Fruit fly (Drosophila melanogaster) whole organism, prepupa: ENCODE results near the gene Dph5.

Experiments
- Blimp-1 ChIP-seq: fragments of 200-800 bp; sonication (Bioruptor generic); optimal IDR thresholded peaks from 3 replicates; lab custom pipeline; 2017; ENCODE audit warnings: missing biosample characterization, missing genetic modification characterization, mild to moderate bottlenecking, moderate library complexity, missing genetic modification reagents
- CG10631 ChIP-seq: fragments of 200-800 bp; sonication (Bioruptor generic); optimal IDR thresholded peaks from 2 replicates; lab custom pipeline; 2016; ENCODE audit warnings: missing biosample characterization, missing genetic modification characterization
- CG10669 ChIP-seq: fragments of 200-800 bp; sonication (Bioruptor generic); optimal IDR thresholded peaks from 3 replicates; lab custom pipeline; 2018; ENCODE audit warnings: missing biosample characterization, mild to moderate bottlenecking, missing genetic modification characterization, moderate library complexity
- CG11762 ChIP-seq: fragments of 200-800 bp; sonication (Bioruptor generic); optimal IDR thresholded peaks from 3 replicates; lab custom pipeline; 2016; ENCODE audit warnings: missing biosample characterization, missing genetic modification characterization; ENCODE audit not compliant: insufficient read depth
- CG11902 ChIP-seq: fragments of 200-800 bp; sonication (Bioruptor generic); optimal IDR thresholded peaks from 3 replicates; lab custom pipeline; 2016; ENCODE audit warnings: missing biosample characterization, missing genetic modification characterization
- CG1621 ChIP-seq: fragments of 200-800 bp; sonication (Bioruptor generic); optimal IDR thresholded peaks from 3 replicates; lab custom pipeline; 2018; ENCODE audit warnings: missing biosample characterization, mild to moderate bottlenecking, missing genetic modification characterization
- CG16779 ChIP-seq: fragments of 200-800 bp; sonication (Bioruptor generic); optimal IDR thresholded peaks from 3 replicates; lab custom pipeline; 2017; ENCODE audit warnings: missing biosample characterization, mild to moderate bottlenecking, missing genetic modification characterization
- CG3032 ChIP-seq: fragments of 200-800 bp; optimal IDR thresholded peaks from 2 replicates; lab custom pipeline; 2019; ENCODE audit warnings: missing biosample characterization, mild to moderate bottlenecking, missing genetic modification characterization, moderate library complexity
- CG31627 ChIP-seq: fragments of 200-800 bp; sonication (Bioruptor generic); optimal IDR thresholded peaks from 3 replicates; lab custom pipeline; 2016; ENCODE audit warnings: missing biosample characterization, missing genetic modification characterization
- CG32006 ChIP-seq: fragments of 200-800 bp; sonication (Bioruptor generic); optimal IDR thresholded peaks from 3 replicates; lab custom pipeline; 2017; ENCODE audit warnings: missing biosample characterization, mild to moderate bottlenecking, missing genetic modification characterization
- CG34406 ChIP-seq: fragments of 200-800 bp; sonication (Bioruptor generic); optimal IDR thresholded peaks from 3 replicates; lab custom pipeline; 2016; ENCODE audit warnings: missing biosample characterization, missing genetic modification characterization
- CG3919 ChIP-seq: fragments of 200-800 bp; sonication (Bioruptor generic); optimal IDR thresholded peaks from 3 replicates; lab custom pipeline; 2016; ENCODE audit warnings: missing biosample characterization, missing genetic modification characterization
- CG4318 ChIP-seq: fragments of 200-800 bp; sonication (Bioruptor generic); optimal IDR thresholded peaks from 3 replicates; lab custom pipeline; 2017; ENCODE audit warnings: missing biosample characterization, mild to moderate bottlenecking, missing genetic modification characterization
- CG6808 ChIP-seq: fragments of 200-800 bp; sonication (Bioruptor generic); optimal IDR thresholded peaks from 3 replicates; lab custom pipeline; 2017; ENCODE audit warnings: missing biosample characterization, missing genetic modification characterization, mild to moderate bottlenecking, moderate library complexity, missing genetic modification reagents
- CG8119 ChIP-seq: fragments of 200-800 bp; sonication (Bioruptor generic); IDR thresholded peaks from 3 replicates; pipeline ENCODE4 v1.3.6; 2022; ENCODE audit warnings: missing biosample characterization, missing genetic modification characterization
- CG8319 ChIP-seq: fragments of 200-800 bp; sonication (Bioruptor generic); optimal IDR thresholded peaks from 3 replicates; lab custom pipeline; 2016; ENCODE audit warnings: missing biosample characterization, missing genetic modification characterization
- CG8632 ChIP-seq: fragments of 200-800 bp; sonication (Bioruptor generic); optimal IDR thresholded peaks from 3 replicates; lab custom pipeline; 2016; ENCODE audit warnings: missing biosample characterization, missing genetic modification characterization
- CG9139 ChIP-seq: fragments of 200-800 bp; sonication (Bioruptor generic); optimal IDR thresholded peaks from 3 replicates; lab custom pipeline; 2017; ENCODE audit warnings: missing biosample characterization, mild to moderate bottlenecking, missing genetic modification characterization
- Eip75B ChIP-seq: fragments of 200-800 bp; sonication (Bioruptor generic); optimal IDR thresholded peaks from 3 replicates; lab custom pipeline; 2016; ENCODE audit warnings: missing biosample characterization, missing genetic modification characterization
- Eip78C ChIP-seq: fragments of 200-800 bp; sonication (Bioruptor generic); peaks from one replicate; lab custom pipeline; 2016; ENCODE audit warnings: missing biosample characterization, missing genetic modification characterization
- Ets21C ChIP-seq: fragments of 200-800 bp; sonication (Bioruptor generic); optimal IDR thresholded peaks from 3 replicates; lab custom pipeline; 2016; ENCODE audit warnings: missing biosample characterization, missing genetic modification characterization
- Ets96B ChIP-seq: fragments of 200-800 bp; optimal IDR thresholded peaks from 2 replicates; lab custom pipeline; 2019; ENCODE audit warnings: missing biosample characterization, mild to moderate bottlenecking, missing genetic modification characterization, moderate library complexity
- Gug ChIP-seq: fragments of 200-800 bp; sonication (Bioruptor generic); IDR thresholded peaks from 2 replicates; pipeline ENCODE4 v1.3.6; 2022; ENCODE audit warnings: missing biosample characterization, missing genetic modification characterization
- Hr38 ChIP-seq: sonication (Bioruptor generic); optimal IDR thresholded peaks from 2 replicates; lab custom pipeline; 2016; ENCODE audit warnings: missing biosample characterization, missing genetic modification characterization
- Hr39 ChIP-seq: fragments of 200-800 bp; sonication (Bioruptor generic); optimal IDR thresholded peaks from 2 replicates; lab custom pipeline; 2016; ENCODE audit warnings: missing biosample characterization, missing genetic modification characterization
- Hr4 ChIP-seq: fragments of 200-800 bp; sonication (Bioruptor generic); optimal IDR thresholded peaks from 3 replicates; lab custom pipeline; 2016; ENCODE audit warnings: missing biosample characterization, missing genetic modification characterization
- Lpt ChIP-seq: fragments of 200-800 bp; sonication (Bioruptor generic); optimal IDR thresholded peaks from 3 replicates; lab custom pipeline; 2016; ENCODE audit warnings: missing biosample characterization, missing genetic modification characterization
- Met ChIP-seq: fragments of 200-800 bp; sonication (Bioruptor generic); optimal IDR thresholded peaks from 3 replicates; lab custom pipeline; 2016; ENCODE audit warnings: missing biosample characterization, missing genetic modification characterization
- OdsH ChIP-seq: fragments of 200-800 bp; sonication (Bioruptor generic); optimal IDR thresholded peaks from 3 replicates; lab custom pipeline; 2016; ENCODE audit warnings: missing biosample characterization, missing genetic modification characterization
- Smox ChIP-seq: fragments of 200-800 bp; sonication (Bioruptor generic); optimal IDR thresholded peaks from 3 replicates; lab custom pipeline; 2016; ENCODE audit warnings: missing biosample characterization, missing genetic modification characterization
- Sox102F ChIP-seq: fragments of 200-800 bp; sonication (Bioruptor generic); optimal IDR thresholded peaks from 2 replicates; lab custom pipeline; 2016; ENCODE audit warnings: missing biosample characterization, mild to moderate bottlenecking, missing genetic modification characterization
- Sox14 ChIP-seq: fragments of 200-800 bp; sonication (Bioruptor generic); optimal IDR thresholded peaks from 3 replicates; lab custom pipeline; 2016; ENCODE audit warnings: missing biosample characterization, missing genetic modification characterization
- Sox15 ChIP-seq: fragments of 200-800 bp; sonication (Bioruptor generic); optimal IDR thresholded peaks from 3 replicates; lab custom pipeline; 2016; ENCODE audit warnings: missing biosample characterization, missing genetic modification characterization
- cyc ChIP-seq: fragments of 200-800 bp; sonication (Bioruptor generic); optimal IDR thresholded peaks from 3 replicates; lab custom pipeline; 2016; ENCODE audit warnings: missing biosample characterization, missing genetic modification characterization
- dac ChIP-seq: fragments of 200-800 bp; sonication (Bioruptor generic); optimal IDR thresholded peaks from 2 replicates; lab custom pipeline; 2017; ENCODE audit warnings: missing biosample characterization, mild to moderate bottlenecking, missing genetic modification characterization
- dsx ChIP-seq: fragments of 200-800 bp; optimal IDR thresholded peaks from 3 replicates; lab custom pipeline; 2019; ENCODE audit warnings: missing biosample characterization, mild to moderate bottlenecking, missing genetic modification characterization, moderate library complexity; ENCODE audit not compliant: poor library complexity, severe bottlenecking
- eg ChIP-seq: fragments of 200-800 bp; sonication (Bioruptor generic); IDR thresholded peaks from 3 replicates; pipeline ENCODE4 v1.3.6; 2022; ENCODE audit warnings: missing biosample characterization, missing genetic modification characterization
- esn ChIP-seq: fragments of 200-800 bp; sonication (Bioruptor generic); optimal IDR thresholded peaks from 2 replicates; lab custom pipeline; 2016; ENCODE audit warnings: missing biosample characterization, mild to moderate bottlenecking, missing genetic modification characterization, moderate library complexity
- fd59A ChIP-seq: fragments of 200-800 bp; sonication (Bioruptor generic); optimal IDR thresholded peaks from 2 replicates; lab custom pipeline; 2017; ENCODE audit warnings: missing biosample characterization, mild to moderate bottlenecking, missing genetic modification characterization, missing genetic modification reagents
- fd85E ChIP-seq: fragments of 200-800 bp; sonication (Bioruptor generic); optimal IDR thresholded peaks from 3 replicates; lab custom pipeline; 2016; ENCODE audit warnings: missing biosample characterization, missing genetic modification characterization
- fkh ChIP-seq: fragments of 200-800 bp; sonication (Bioruptor generic); optimal IDR thresholded peaks from 3 replicates; lab custom pipeline; 2017; ENCODE audit warnings: missing biosample characterization, mild to moderate bottlenecking, missing genetic modification characterization, moderate library complexity
- lz ChIP-seq: fragments of 200-800 bp; sonication (Bioruptor generic); optimal IDR thresholded peaks from 3 replicates; lab custom pipeline; 2016; ENCODE audit warnings: missing biosample characterization, missing genetic modification characterization
- net ChIP-seq: fragments of 200-800 bp; sonication (Bioruptor generic); optimal IDR thresholded peaks from 3 replicates; lab custom pipeline; 2016; ENCODE audit warnings: missing biosample characterization, missing genetic modification characterization
- pdm3 ChIP-seq: fragments of 200-800 bp; sonication (Bioruptor generic); optimal IDR thresholded peaks from 3 replicates; lab custom pipeline; 2016; ENCODE audit warnings: missing biosample characterization, missing genetic modification characterization
- salr ChIP-seq, 2 experiments: fragments of 200-800 bp; sonication (Bioruptor generic); optimal IDR thresholded peaks; 3 replicates each; lab custom pipeline; 2016 to 2018; ENCODE audit warnings: missing biosample characterization in 2 of 2, missing genetic modification characterization in 2 of 2, mild to moderate bottlenecking in 1 of 2
- ss ChIP-seq, 2 experiments: fragments of 200-800 bp; sonication (Bioruptor generic); optimal IDR thresholded peaks; 2 replicates in 1 of 2; 3 replicates in 1 of 2; lab custom pipeline; 2017 to 2018; ENCODE audit warnings: mild to moderate bottlenecking in 2 of 2, missing biosample characterization in 2 of 2, missing genetic modification characterization in 2 of 2, moderate library complexity in 1 of 2
- svp ChIP-seq: fragments of 200-800 bp; sonication (Bioruptor generic); peaks from one replicate; lab custom pipeline; 2016; ENCODE audit warnings: missing biosample characterization, missing genetic modification characterization
- topi ChIP-seq: fragments of 200-800 bp; sonication (Bioruptor generic); optimal IDR thresholded peaks from 3 replicates; lab custom pipeline; 2016; ENCODE audit warnings: missing biosample characterization, missing genetic modification characterization
- vri ChIP-seq: fragments of 200-800 bp; sonication (Bioruptor generic); optimal IDR thresholded peaks from 3 replicates; lab custom pipeline; 2016; ENCODE audit warnings: missing biosample characterization, mild to moderate bottlenecking, missing genetic modification characterization

Dph5 gene

DNA sequence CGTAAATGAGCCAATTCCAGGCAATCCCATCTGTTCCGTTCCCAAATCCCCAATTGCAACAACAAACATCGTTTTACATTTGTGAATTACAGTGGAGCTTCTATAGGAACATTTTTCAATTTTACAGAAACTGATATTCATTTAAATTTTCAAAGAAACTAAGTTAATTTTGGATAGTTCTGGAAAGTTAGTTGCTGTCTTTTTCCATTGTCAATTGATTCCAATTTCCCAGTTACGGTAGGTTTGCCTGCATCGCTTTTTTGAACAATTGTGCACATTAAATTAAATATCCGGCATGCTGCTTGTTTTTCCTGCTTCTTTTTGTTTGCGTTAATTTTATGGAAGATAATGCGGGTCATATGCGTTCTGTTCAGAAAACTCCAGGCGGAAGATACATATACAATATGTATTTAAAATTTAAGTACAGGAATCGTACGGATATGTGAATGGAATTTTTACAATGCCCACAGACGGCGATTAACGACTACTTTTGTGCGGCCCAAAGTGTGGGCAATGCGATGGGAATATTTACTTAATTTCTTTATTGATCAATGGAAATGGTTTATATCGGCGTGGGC is 45.0 kb upstream of the Dph5 start (continued):
- no peak for TF ChIP-seq dac (GFP tag; lab: Kevin White, UChicago)
- peak; percentile 48 for TF ChIP-seq cyc
- TF ChIP-seq CG8632 (GFP tag; lab: Kevin White, UChicago) = peak; percentile 63
- peak; percentile 81 for TF ChIP-seq Ets21C (GFP tag; lab: Kevin White, UChicago)
- peak; percentile 95 for TF ChIP-seq CG31627
- peak; percentile 44 for TF ChIP-seq Eip75B (GFP tag; lab: Kevin White, UChicago)
- TF ChIP-seq Hr39 (GFP tag; lab: Kevin White, UChicago) = peak; percentile 94
- no peak for TF ChIP-seq CG11762 (GFP tag; lab: Kevin White, UChicago)
- no peak for TF ChIP-seq CG4318 (GFP tag; lab: Kevin White, UChicago)
- no peak for TF ChIP-seq CG9139
- TF ChIP-seq Met = peak; percentile 91
- TF ChIP-seq CG3919 = peak; percentile 15
- peak; percentile 44 for TF ChIP-seq net (GFP tag; lab: Kevin White, UChicago)
- TF ChIP-seq Sox14 (GFP tag; lab: Kevin White, UChicago) = peak; percentile 81
- TF ChIP-seq esn = peak; percentile 91
- peak; percentile 36 for TF ChIP-seq CG10631
- no peak for TF ChIP-seq CG16779 (tag; lab: Kevin White, UChicago)
- peak; percentile 51 for TF ChIP-seq Hr4
- TF ChIP-seq CG8319 = no peak
- TF ChIP-seq eg (GFP tag; lab: Robert Waterston, UW) = 0 out of 3 replicates have a peak, but pooled peaks have one; percentile 20
- TF ChIP-seq Gug (GFP tag; lab: Robert Waterston, UW) = no peak
- TF ChIP-seq Sox15 (GFP tag; lab: Kevin White, UChicago) = peak; percentile 70
- peak; percentile 84 for TF ChIP-seq topi (GFP tag; lab: Kevin White, UChicago)
- TF ChIP-seq CG1621 = no peak
- peak; percentile 87 for TF ChIP-seq Smox (GFP tag; lab: Kevin White, UChicago)
- peak; percentile 68 for TF ChIP-seq Eip78C (GFP tag; lab: Kevin White, UChicago)
- no peak for TF ChIP-seq fd59A
- no peak for TF ChIP-seq dsx (GFP tag; lab: Kevin White, UChicago)
- TF ChIP-seq salr (GFP tag; optimal IDR thresholded peaks at IDR 0.05; lab: Kevin White, UChicago) = no peak
- peak; percentile 76 for TF ChIP-seq pdm3 (GFP tag; lab: Kevin White, UChicago)
- TF ChIP-seq fd85E (GFP tag; lab: Kevin White, UChicago) = no peak
- no peak for TF ChIP-seq Hr38 (GFP tag; lab: Kevin White, UChicago)
- TF ChIP-seq Lpt (GFP tag; lab: Kevin White, UChicago) = no peak
- TF ChIP-seq CG3032 (tag; lab: Kevin White, UChicago) = no peak
- TF ChIP-seq CG11902 (GFP tag; lab: Kevin White, UChicago) = peak; percentile 8
- TF ChIP-seq CG6808 (GFP tag; lab: Kevin White, UChicago) = no peak
- peak; percentile 75 for TF ChIP-seq CG34406
- peak; percentile 79 for TF ChIP-seq svp (GFP tag; lab: Kevin White, UChicago)
- TF ChIP-seq lz (GFP tag; lab: Kevin White, UChicago) = peak; percentile 81
- TF ChIP-seq OdsH (GFP tag; lab: Kevin White, UChicago) = peak; percentile 71
- TF ChIP-seq CG8119 (GFP tag; lab: Robert Waterston, UW) = no peak; the same call in 2 of the 3 replicates

DNA sequence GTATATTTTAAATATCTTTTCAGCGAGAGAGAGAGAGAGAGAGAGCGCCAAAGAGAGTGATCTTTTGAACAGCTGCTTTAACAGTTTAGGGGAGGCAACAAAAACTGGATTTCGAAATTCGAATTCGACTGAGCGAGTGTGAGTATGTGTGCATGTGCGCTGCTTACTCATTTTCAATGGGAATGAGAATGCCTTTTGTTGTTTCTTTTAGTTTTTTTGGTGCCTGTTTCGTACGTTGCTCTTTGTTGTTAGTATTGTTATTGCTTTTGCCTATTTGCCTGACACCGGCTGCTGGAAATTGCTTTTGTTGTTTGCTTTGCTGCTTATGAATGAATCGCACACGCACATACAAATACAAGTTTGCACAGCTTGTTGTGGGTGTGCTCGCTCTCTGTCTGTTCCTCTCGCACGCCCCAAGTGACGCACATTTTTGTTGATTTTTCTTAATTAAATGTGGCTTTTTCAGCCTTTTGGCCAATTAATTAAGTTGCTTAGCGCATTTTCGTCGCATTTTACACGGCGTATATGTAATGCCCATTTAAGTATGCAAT is 43.9 kb upstream of the Dph5 start:
- TF ChIP-seq vri (GFP tag; lab: Kevin White, UChicago) (peak; percentile 65), Sox102F (GFP tag; lab: Kevin White, UChicago) (peak; percentile 19), Blimp-1 (GFP tag; lab: Kevin White, UChicago) (no peak), fd85E (GFP tag; lab: Kevin White, UChicago) (peak; percentile 43), topi (GFP tag; lab: Kevin White, UChicago) (no peak), CG32006 (GFP tag; lab: Kevin White, UChicago) (peak; percentile 70), ss (GFP tag; optimal IDR thresholded peaks at IDR 0.05; lab: Kevin White, UChicago) (peak; percentile 96), svp (GFP tag; lab: Kevin White, UChicago) (peak; percentile 73), CG10631 (no peak), fkh (GFP tag; lab: Kevin White, UChicago) (peak; percentile 99), CG4318 (GFP tag; lab: Kevin White, UChicago) (no peak), Ets96B (tag; lab: Kevin White, UChicago) (peak; percentile 91), CG1621 (peak; percentile 89), Eip78C (GFP tag; lab: Kevin White, UChicago) (no peak), CG8632 (GFP tag; lab: Kevin White, UChicago) (peak; percentile 56), CG11902 (GFP tag; lab: Kevin White, UChicago) (no peak), eg (GFP tag; lab: Robert Waterston, UW) (peak; percentile 96), fd59A (peak; percentile 68), CG34406 (peak; percentile 58), Lpt (GFP tag; lab: Kevin White, UChicago) (peak; percentile 88), Hr38 (GFP tag; lab: Kevin White, UChicago) (no peak), CG10669 (GFP tag; lab: Kevin White, UChicago) (peak; percentile 78)
